Worm (Caenorhabditis elegans): ENCODE data around the gene nep-11.

ce11 chrII:3371010-3371409, 54.3 kb downstream of the nep-11 start, which contains the start of gene bath-23:
- no peak for TF ChIP-seq let-607 (tag; optimal IDR thresholded peaks at IDR 0.05)
- no peak for TF ChIP-seq pha-4 (tag; optimal IDR thresholded peaks at IDR 0.05)
- TF ChIP-seq unc-130 (GFP tag; optimal IDR thresholded peaks at IDR 0.05), result no peak
